Fruit fly (Drosophila melanogaster): ENCODE data around the gene Ets65A.
"Not testable (repeated sequence)": the region's sequence is repeated elsewhere in the genome, so short reads cannot be mapped to it uniquely, and the experiment has no call there.

The Ets65A gene

dm6 chr3L:6143188-6143755, 45.9 kb downstream of the Ets65A start, which contains the start of gene Lcp65Ad:
Gene Lcp65Ad, plus strand, starts transcription at chr3L:6143395.
- TF ChIP-seq CG42726 (GFP tag; IDR thresholded peaks at IDR 0.05; ENCODE audit: partially characterized antibody) (no peak), fru (optimal IDR thresholded peaks at IDR 0.05) (no peak), CG32767 (GFP tag; IDR thresholded peaks at IDR 0.05) (no peak), cg (GFP tag; optimal IDR thresholded peaks at IDR 0.05) (no peak), Blimp-1 (GFP tag; optimal IDR thresholded peaks at IDR 0.05) (peak; percentile 25), Ets65A (GFP tag) (peak; percentile 85), Dip3 (GFP tag; optimal IDR thresholded peaks at IDR 0.05) (no peak)

DNA sequence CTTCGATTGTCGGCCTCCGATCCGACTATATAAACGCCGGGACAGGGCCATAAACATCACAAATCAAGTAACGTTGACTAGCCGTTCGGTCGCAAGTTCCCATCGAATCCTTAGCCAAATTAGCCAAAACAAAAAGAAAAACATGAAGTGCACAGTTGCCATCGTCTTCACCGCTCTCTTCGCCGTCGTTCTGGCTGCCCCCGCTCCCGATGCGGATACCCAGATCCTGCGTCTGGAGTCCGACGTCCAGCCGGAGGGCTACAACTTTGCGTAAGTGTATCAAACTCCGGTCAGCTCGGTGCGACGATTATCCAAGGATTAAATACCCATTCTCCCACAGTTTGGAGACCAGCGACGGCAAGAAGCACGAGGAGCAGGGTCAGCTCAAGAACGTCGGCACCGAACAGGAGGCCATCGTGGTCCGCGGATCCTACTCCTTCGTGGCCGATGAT, 47.4 kb downstream of the Ets65A start, which contains the start of gene Lcp65Ac:
Gene Lcp65Ac (plus strand): TSS at position 51 of the 452 bp plus-strand sequence.
- TF ChIP-seq Ets65A (GFP tag) (peak; percentile 93), CG14667 (GFP tag; IDR thresholded peaks at IDR 0.05) (no peak), Dbx (GFP tag; IDR thresholded peaks at IDR 0.05) (0 out of 3 replicates have a peak, but pooled peaks have one; percentile 6)

DNA sequence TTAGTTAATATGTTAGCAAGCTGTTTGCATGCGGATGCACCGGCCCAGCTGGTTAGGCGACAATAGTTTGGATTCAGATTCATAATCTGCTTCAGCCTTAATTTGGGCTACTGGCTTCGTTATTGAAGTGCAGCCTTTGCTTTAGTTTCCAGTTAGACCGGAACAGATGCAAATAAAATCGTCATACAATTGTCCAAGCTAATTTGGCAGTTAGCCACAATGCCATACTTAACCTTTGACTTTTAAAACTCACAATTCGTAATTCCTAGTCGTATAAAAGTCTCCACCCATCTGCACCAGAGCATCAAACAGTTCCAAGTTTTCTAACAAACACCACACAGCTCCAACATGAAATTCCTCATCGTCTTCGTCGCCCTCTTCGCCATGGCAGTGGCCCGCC, 49.0 kb downstream of the Ets65A start, which contains the start of gene Lcp65Ab2:
Gene Lcp65Ab2 (plus strand): TSS at position 301 of the 400 bp plus-strand sequence.
- TF ChIP-seq wek (GFP tag; optimal IDR thresholded peaks at IDR 0.05); Abd-B (GFP tag; optimal IDR thresholded peaks at IDR 0.05); CG14441 (GFP tag; IDR thresholded peaks at IDR 0.05): not testable (repeated sequence)

DNA sequence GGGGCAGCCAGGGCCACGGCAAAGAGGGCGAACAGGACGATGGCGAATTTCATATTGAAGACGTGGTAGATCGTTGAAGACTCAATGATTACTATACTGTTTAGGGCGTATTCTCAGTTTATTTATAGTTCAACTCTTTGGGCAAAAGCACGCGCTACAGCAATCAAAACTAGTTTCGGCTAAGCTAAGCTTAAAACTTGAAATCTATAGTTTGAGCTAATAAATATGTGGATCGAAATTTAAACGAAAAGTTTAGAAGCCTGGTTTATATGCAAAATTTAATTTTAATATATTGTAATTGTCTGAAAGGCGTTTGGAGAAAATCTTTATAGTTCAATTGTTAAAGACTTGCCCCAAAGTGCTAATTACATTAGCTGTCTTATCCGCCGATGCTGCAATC, 50.5 kb downstream of the Ets65A start, which contains the start of gene Cpr65Ax1:
Gene Cpr65Ax1 (minus strand): TSS at position 101 of the 400 bp plus-strand sequence.
- not testable (repeated sequence) for TF ChIP-seq CG7745 (tag; optimal IDR thresholded peaks at IDR 0.05); Abd-B (GFP tag; optimal IDR thresholded peaks at IDR 0.05); CG14710 (tag; optimal IDR thresholded peaks at IDR 0.05)

DNA sequence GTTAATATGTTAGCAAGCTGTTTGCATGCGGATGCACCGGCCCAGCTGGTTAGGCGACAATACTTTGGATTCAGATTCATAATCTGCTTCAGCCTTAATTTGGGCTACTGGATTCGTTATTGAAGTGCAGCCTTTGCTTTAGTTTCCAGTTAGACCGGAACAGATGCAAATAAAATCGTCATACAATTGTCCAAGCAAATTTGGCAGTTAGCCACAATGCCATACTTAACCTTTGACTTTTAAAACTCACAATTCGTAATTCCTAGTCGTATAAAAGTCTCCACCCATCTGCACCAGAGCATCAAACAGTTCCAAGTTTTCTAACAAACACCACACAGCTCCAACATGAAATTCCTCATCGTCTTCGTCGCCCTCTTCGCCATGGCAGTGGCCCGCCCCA, 51.8 kb downstream of the Ets65A start, which contains the start of gene Lcp65Ab1:
Gene Lcp65Ab1 (plus strand): TSS at position 301 of the 400 bp plus-strand sequence.
- not testable (repeated sequence) for TF ChIP-seq tap (tag; optimal IDR thresholded peaks at IDR 0.05); CoRest (tag; optimal IDR thresholded peaks at IDR 0.05); Lpt (GFP tag; optimal IDR thresholded peaks at IDR 0.05)

dm6 chr3L:6150757-6151354, 53.4 kb downstream of the Ets65A start, which contains the start of the genes Cpr65Ax2 and Lcp65Aa:
Gene Cpr65Ax2, minus strand, starts transcription at chr3L:6150857.
Gene Lcp65Aa, plus strand, starts transcription at chr3L:6151304.
- not testable (repeated sequence) for TF ChIP-seq usp, cg, CG8944 (GFP tag; optimal IDR thresholded peaks at IDR 0.05)

DNA sequence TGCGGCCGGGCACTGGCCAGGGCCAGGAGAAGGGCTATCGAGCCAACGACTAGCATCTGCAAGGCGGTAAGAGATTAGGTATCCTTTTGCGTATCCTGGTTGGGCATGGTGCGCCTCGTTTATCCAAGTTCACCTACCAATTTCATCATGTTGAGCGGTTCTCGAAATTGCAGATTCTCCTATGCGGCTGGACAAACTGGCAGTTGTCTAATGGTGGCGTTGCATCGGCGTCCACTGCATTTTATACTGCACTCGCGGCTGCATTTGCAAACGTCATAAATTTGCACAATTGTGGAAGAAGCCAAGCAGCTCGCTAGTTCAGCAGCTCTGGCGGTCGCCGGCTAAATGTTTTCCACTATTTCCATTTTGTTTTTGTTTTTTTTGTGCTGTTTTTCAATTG, 55.1 kb downstream of the Ets65A start, which contains the start of gene Acp65Aa:
Gene Acp65Aa (minus strand): TSS at position 215 of the 400 bp plus-strand sequence.
- peak; percentile 90 for TF ChIP-seq Ets65A (GFP tag)
- TF ChIP-seq dan (GFP tag; IDR thresholded peaks at IDR 0.05) = no peak
- TF ChIP-seq CG12942 (GFP tag; optimal IDR thresholded peaks at IDR 0.05) = no peak
- TF ChIP-seq lmd (GFP tag; IDR thresholded peaks at IDR 0.05) = 0 out of 2 replicates have a peak, but pooled peaks have one; percentile 4
- TF ChIP-seq CG7963 (GFP tag; IDR thresholded peaks at IDR 0.05; ENCODE audit: partially characterized antibody) = no peak
- no peak for TF ChIP-seq Dip3 (GFP tag; optimal IDR thresholded peaks at IDR 0.05)
- no peak for TF ChIP-seq danr (GFP tag; IDR thresholded peaks at IDR 0.05)
- no peak for TF ChIP-seq CG6175 (GFP tag; IDR thresholded peaks at IDR 0.05)
- no peak for TF ChIP-seq CG4617 (GFP tag; optimal IDR thresholded peaks at IDR 0.05; ENCODE audit: borderline replicate concordance)
- no peak for TF ChIP-seq CTCF (GFP tag; optimal IDR thresholded peaks at IDR 0.05)
